Worm (Caenorhabditis elegans) whole organism, early embryonic: ENCODE results near the gene F59B10.5.

Experiments
- ama-1 ChIP-seq: fragments of 150-350 bp; optimal IDR thresholded peaks from 2 replicates; lab custom pipeline; 2014
- ceh-13 ChIP-seq: fragments of 200-800 bp; sonication (Bioruptor generic); optimal IDR thresholded peaks from 2 replicates; lab custom pipeline; 2018; ENCODE audit warnings: mild to moderate bottlenecking, missing genetic modification characterization, missing compliant biosample characterization
- flt-1 ChIP-seq: fragments of 200-800 bp; sonication (Bioruptor generic); IDR thresholded peaks from 2 replicates; pipeline ENCODE4 v1.3.6; 2022; ENCODE audit warnings: missing genetic modification characterization, missing compliant biosample characterization
- tbx-11 ChIP-seq: fragments of 200-800 bp; sonication (Bioruptor generic); IDR thresholded peaks from 2 replicates; pipeline ENCODE4 v1.3.6; 2022; ENCODE audit warnings: missing genetic modification characterization, missing compliant biosample characterization

- TF ChIP-seq ceh-13 (GFP tag; lab: Kevin White, UChicago) = no peak
- no peak for TF ChIP-seq tbx-11
- TF ChIP-seq ama-1 (lab: Kevin White, UChicago) = no peak
- no peak for TF ChIP-seq flt-1 (GFP tag; lab: Robert Waterston, UW)
Observed at ce11 chrII:10505949-10506348, 17.5 kb downstream of the F59B10.5 start.
